Worm (Caenorhabditis elegans) whole organism, young adult: Measurements from ENCODE around the gene Y57G11C.22.

Source experiments
- nfya-1 ChIP-seq: sonication (generic microtip); optimal IDR thresholded peaks from 2 replicates; lab custom pipeline; 2017; ENCODE audit warnings: antibody characterized with exemption, missing compliant biosample characterization, missing genetic modification characterization, borderline replicate concordance; ENCODE audit not compliant: insufficient read depth
- snpc-1.1 ChIP-seq: sonication (generic microtip); optimal IDR thresholded peaks from 2 replicates; lab custom pipeline; 2017; ENCODE audit warnings: missing genetic modification characterization, mild to moderate bottlenecking, missing compliant biosample characterization, antibody characterized with exemption, moderate library complexity, missing genotype, missing genetic modification reagents; ENCODE audit not compliant: insufficient read depth

- no peak for TF ChIP-seq snpc-1.1 (tag; lab: Kevin White, UChicago)
- no peak for TF ChIP-seq nfya-1 (tag; lab: Kevin White, UChicago)
These were observed 12.1 kb upstream of the Y57G11C.22 start, which contains the start of gene sec-61.A for ce11 chrIV:14824878-14825352.
